Fruit fly (Drosophila melanogaster) whole organism, embryonic: ENCODE measurements around the gene bol.

ENCODE experiments used
- CG10431 ChIP-seq: fragments of 200-800 bp; sonication (Bioruptor generic); optimal IDR thresholded peaks from 3 replicates; lab custom pipeline; 2018; ENCODE audit warnings: missing biosample characterization, mild to moderate bottlenecking, missing genetic modification characterization
- CG10543 ChIP-seq: fragments of 200-800 bp; sonication (Bioruptor generic); optimal IDR thresholded peaks from 3 replicates; lab custom pipeline; 2017; ENCODE audit warnings: missing biosample characterization, mild to moderate bottlenecking, missing genetic modification characterization, moderate library complexity
- CG12236 ChIP-seq: fragments of 200-800 bp; sonication (Bioruptor generic); optimal IDR thresholded peaks from 2 replicates; lab custom pipeline; 2016; ENCODE audit warnings: missing biosample characterization, missing genetic modification characterization
- CG12769 ChIP-seq: fragments of 200-800 bp; sonication (Bioruptor generic); optimal IDR thresholded peaks from 2 replicates; lab custom pipeline; 2019; ENCODE audit warnings: missing biosample characterization, mild to moderate bottlenecking, missing genetic modification characterization, moderate library complexity
- CG14860 ChIP-seq: fragments of 200-800 bp; sonication (Bioruptor generic); IDR thresholded peaks from 3 replicates; pipeline ENCODE4 v1.3.6; 2022; ENCODE audit warnings: missing biosample characterization, missing genetic modification characterization; ENCODE audit not compliant: partially characterized antibody
- CG15514 ChIP-seq: fragments of 200-800 bp; sonication (Bioruptor generic); optimal IDR thresholded peaks from 3 replicates; lab custom pipeline; 2017; ENCODE audit warnings: missing biosample characterization, missing genetic modification characterization, mild to moderate bottlenecking, moderate library complexity, missing genetic modification reagents
- CG18262 ChIP-seq: fragments of 200-800 bp; optimal IDR thresholded peaks from 3 replicates; lab custom pipeline; 2019; ENCODE audit warnings: missing biosample characterization, mild to moderate bottlenecking, missing genetic modification characterization, moderate library complexity
- CG3163 ChIP-seq: fragments of 200-800 bp; sonication (Bioruptor generic); optimal IDR thresholded peaks from 3 replicates; lab custom pipeline; 2016; ENCODE audit warnings: missing biosample characterization, missing genetic modification characterization
- CG34376 ChIP-seq: fragments of 200-800 bp; sonication (Bioruptor generic); optimal IDR thresholded peaks from 2 replicates; lab custom pipeline; 2018; ENCODE audit warnings: missing biosample characterization, mild to moderate bottlenecking, missing genetic modification characterization
- CG4617 ChIP-seq: fragments of 200-800 bp; sonication (Bioruptor generic); optimal IDR thresholded peaks from 3 replicates; lab custom pipeline; 2016; ENCODE audit warnings: missing biosample characterization, missing genetic modification characterization, borderline replicate concordance
- CG6813 ChIP-seq: fragments of 200-800 bp; sonication (Bioruptor generic); optimal IDR thresholded peaks from 2 replicates; lab custom pipeline; 2017; ENCODE audit warnings: missing biosample characterization, missing genetic modification characterization, mild to moderate bottlenecking, moderate library complexity, missing genetic modification reagents
- CG6854 ChIP-seq: fragments of 200-800 bp; sonication (Bioruptor generic); optimal IDR thresholded peaks from 3 replicates; lab custom pipeline; 2017; ENCODE audit warnings: missing biosample characterization, mild to moderate bottlenecking, missing genetic modification characterization
- CG9932 ChIP-seq: fragments of 200-800 bp; sonication (Bioruptor generic); IDR thresholded peaks from 2 replicates; pipeline ENCODE4 v1.3.6; 2022; ENCODE audit warnings: missing biosample characterization, missing genetic modification characterization
- CrebB ChIP-seq: fragments of 200-800 bp; sonication (Bioruptor generic); optimal IDR thresholded peaks from 3 replicates; lab custom pipeline; 2018; ENCODE audit warnings: missing biosample characterization, mild to moderate bottlenecking, missing genetic modification characterization
- Deaf1 ChIP-seq: fragments of 200-800 bp; optimal IDR thresholded peaks from 3 replicates; lab custom pipeline; 2019; ENCODE audit warnings: missing biosample characterization, mild to moderate bottlenecking, missing genetic modification characterization, moderate library complexity
- Fer2 ChIP-seq: fragments of 200-800 bp; sonication (Bioruptor generic); optimal IDR thresholded peaks from 2 replicates; lab custom pipeline; 2018; ENCODE audit warnings: missing biosample characterization, mild to moderate bottlenecking, missing genetic modification characterization, moderate library complexity
- GATAe ChIP-seq: fragments of 200-800 bp; sonication (Bioruptor generic); conservative IDR thresholded peaks from 2 replicates; pipeline ENCODE4 v1.3.6; 2022; ENCODE audit warnings: missing biosample characterization, missing genetic modification characterization
- HHEX ChIP-seq: fragments of 200-800 bp; sonication (Bioruptor generic); optimal IDR thresholded peaks from 3 replicates; lab custom pipeline; 2017; ENCODE audit warnings: missing biosample characterization, mild to moderate bottlenecking, missing genetic modification characterization, missing genetic modification reagents
- Hey ChIP-seq: fragments of 200-800 bp; sonication (Bioruptor generic); optimal IDR thresholded peaks from 3 replicates; lab custom pipeline; 2018; ENCODE audit warnings: missing biosample characterization, mild to moderate bottlenecking, missing genetic modification characterization
- Hmr ChIP-seq: fragments of 200-800 bp; sonication (Bioruptor generic); optimal IDR thresholded peaks from 3 replicates; lab custom pipeline; 2017; ENCODE audit warnings: mild to moderate bottlenecking, missing biosample characterization, missing genetic modification reagents, missing genetic modification characterization
- Jarid2 ChIP-seq: fragments of 200-800 bp; sonication (Bioruptor generic); optimal IDR thresholded peaks from 3 replicates; lab custom pipeline; 2017; ENCODE audit warnings: mild to moderate bottlenecking, missing biosample characterization, missing genetic modification reagents, missing genetic modification characterization
- Kr ChIP-seq: fragments of 200-800 bp; sonication (Bioruptor generic); optimal IDR thresholded peaks from 2 replicates; lab custom pipeline; 2017; ENCODE audit warnings: missing biosample characterization, mild to moderate bottlenecking, missing genetic modification characterization
- Med ChIP-seq: fragments of 200-800 bp; sonication (Bioruptor generic); peaks from one replicate; lab custom pipeline; 2016; ENCODE audit warnings: missing biosample characterization, missing genetic modification characterization, mild to moderate bottlenecking, inconsistent platforms, moderate library complexity
- Pdp1 ChIP-seq, 2 experiments: fragments of 200-800 bp; sonication (Bioruptor generic); optimal IDR thresholded peaks; 3 replicates each; lab custom pipeline; 2016; ENCODE audit warnings: missing biosample characterization in 2 of 2, missing genetic modification characterization in 2 of 2, mild to moderate bottlenecking in 1 of 2, moderate library complexity in 1 of 2
- Xrp1 ChIP-seq: fragments of 200-800 bp; sonication (Bioruptor generic); IDR thresholded peaks from 2 replicates; pipeline ENCODE4 v1.3.6; 2022; ENCODE audit warnings: missing biosample characterization, missing genetic modification characterization
- al ChIP-seq: fragments of 200-800 bp; sonication (Bioruptor generic); IDR thresholded peaks from 2 replicates; pipeline ENCODE4 v1.3.6; 2022; ENCODE audit warnings: missing biosample characterization, missing genetic modification characterization
- ap ChIP-seq: fragments of 200-800 bp; sonication (Bioruptor generic); IDR thresholded peaks from 2 replicates; pipeline ENCODE4 v1.3.6; 2022; ENCODE audit warnings: missing biosample characterization, missing genetic modification characterization
- ara ChIP-seq: fragments of 200-800 bp; sonication (Bioruptor generic); IDR thresholded peaks from 2 replicates; pipeline ENCODE4 v1.3.6; 2022; ENCODE audit warnings: missing biosample characterization, missing genetic modification characterization
- bsh ChIP-seq, 2 experiments: fragments of 200-800 bp; sonication (Bioruptor generic); optimal IDR thresholded peaks; 2 replicates each; lab custom pipeline; 2017 to 2018; ENCODE audit warnings: mild to moderate bottlenecking in 2 of 2, missing biosample characterization in 2 of 2, missing genetic modification characterization in 2 of 2, moderate library complexity in 1 of 2
- cg ChIP-seq: fragments of 200-800 bp; sonication (Bioruptor generic); optimal IDR thresholded peaks from 3 replicates; lab custom pipeline; 2019; ENCODE audit warnings: missing biosample characterization, mild to moderate bottlenecking, missing genetic modification characterization, moderate library complexity
- chinmo ChIP-seq: fragments of 200-800 bp; sonication (Bioruptor generic); IDR thresholded peaks from 4 replicates; pipeline ENCODE4 v1.3.6; 2022; ENCODE audit warnings: missing biosample characterization, missing genetic modification characterization; ENCODE audit not compliant: partially characterized antibody
- esg ChIP-seq: fragments of 200-800 bp; sonication (Bioruptor generic); conservative IDR thresholded peaks from 2 replicates; pipeline ENCODE4 v1.3.6; 2022; ENCODE audit warnings: missing biosample characterization, missing genetic modification characterization
- eve ChIP-seq, 2 experiments: fragments of >200 bp; optimal IDR thresholded peaks; 2 replicates each; lab custom pipeline; 2017; ENCODE audit warnings: missing biosample characterization in 2 of 2, missing genetic modification characterization in 2 of 2
- exex ChIP-seq: fragments of 200-800 bp; sonication (Bioruptor generic); optimal IDR thresholded peaks from 4 replicates; lab custom pipeline; 2018; ENCODE audit warnings: missing biosample characterization, mild to moderate bottlenecking, missing genetic modification characterization, moderate library complexity
- gem ChIP-seq: fragments of 200-800 bp; sonication (Bioruptor generic); optimal IDR thresholded peaks from 2 replicates; lab custom pipeline; 2019; ENCODE audit warnings: missing biosample characterization, mild to moderate bottlenecking, missing genetic modification characterization, moderate library complexity
- grn ChIP-seq: fragments of 200-800 bp; sonication (Bioruptor generic); optimal IDR thresholded peaks from 3 replicates; lab custom pipeline; 2017; ENCODE audit warnings: missing biosample characterization, missing genetic modification characterization
- ham ChIP-seq: fragments of 200-800 bp; sonication (Bioruptor generic); IDR thresholded peaks from 2 replicates; pipeline ENCODE4 v1.3.6; 2022; ENCODE audit warnings: missing biosample characterization, missing genetic modification characterization
- kah ChIP-seq: fragments of 200-800 bp; sonication (Bioruptor generic); optimal IDR thresholded peaks from 2 replicates; lab custom pipeline; 2018; ENCODE audit warnings: missing biosample characterization, mild to moderate bottlenecking, missing genetic modification characterization
- lab ChIP-seq: fragments of 200-800 bp; sonication (Bioruptor generic); optimal IDR thresholded peaks from 3 replicates; lab custom pipeline; 2017; ENCODE audit warnings: missing biosample characterization, missing genetic modification characterization, mild to moderate bottlenecking, moderate library complexity, missing genetic modification reagents
- lbe ChIP-seq: fragments of 200-800 bp; sonication (Bioruptor generic); optimal IDR thresholded peaks from 2 replicates; lab custom pipeline; 2016; ENCODE audit warnings: missing biosample characterization, mild to moderate bottlenecking, missing genetic modification characterization
- lilli ChIP-seq: fragments of 200-800 bp; sonication (Bioruptor generic); optimal IDR thresholded peaks from 3 replicates; lab custom pipeline; 2016; ENCODE audit warnings: missing biosample characterization, missing genetic modification characterization
- nau ChIP-seq: fragments of 200-800 bp; sonication (Bioruptor generic); optimal IDR thresholded peaks from 3 replicates; lab custom pipeline; 2017; ENCODE audit warnings: missing biosample characterization, mild to moderate bottlenecking, missing genetic modification characterization, missing genetic modification reagents
- sens ChIP-seq: fragments of 200-800 bp; sonication (Bioruptor generic); peaks from one replicate; lab custom pipeline; 2016; ENCODE audit warnings: missing biosample characterization, missing genetic modification characterization
- so ChIP-seq: fragments of 200-800 bp; sonication (Bioruptor generic); IDR thresholded peaks from 3 replicates; pipeline ENCODE4 v1.3.6; 2022; ENCODE audit warnings: missing biosample characterization, missing genetic modification characterization
- sqz ChIP-seq: fragments of 200-800 bp; sonication (Bioruptor generic); optimal IDR thresholded peaks from 3 replicates; lab custom pipeline; 2018; ENCODE audit warnings: missing biosample characterization, mild to moderate bottlenecking, missing genetic modification characterization
- sug ChIP-seq: fragments of 200-800 bp; optimal IDR thresholded peaks from 2 replicates; lab custom pipeline; 2019; ENCODE audit warnings: missing biosample characterization, mild to moderate bottlenecking, missing genetic modification characterization, moderate library complexity
- twi ChIP-seq: fragments of 200-800 bp; optimal IDR thresholded peaks from 2 replicates; lab custom pipeline; 2019; ENCODE audit warnings: missing biosample characterization, mild to moderate bottlenecking, missing genetic modification characterization, moderate library complexity
- yki ChIP-seq: fragments of >200 bp; optimal IDR thresholded peaks from 3 replicates; lab custom pipeline; 2018

bol gene

DNA sequence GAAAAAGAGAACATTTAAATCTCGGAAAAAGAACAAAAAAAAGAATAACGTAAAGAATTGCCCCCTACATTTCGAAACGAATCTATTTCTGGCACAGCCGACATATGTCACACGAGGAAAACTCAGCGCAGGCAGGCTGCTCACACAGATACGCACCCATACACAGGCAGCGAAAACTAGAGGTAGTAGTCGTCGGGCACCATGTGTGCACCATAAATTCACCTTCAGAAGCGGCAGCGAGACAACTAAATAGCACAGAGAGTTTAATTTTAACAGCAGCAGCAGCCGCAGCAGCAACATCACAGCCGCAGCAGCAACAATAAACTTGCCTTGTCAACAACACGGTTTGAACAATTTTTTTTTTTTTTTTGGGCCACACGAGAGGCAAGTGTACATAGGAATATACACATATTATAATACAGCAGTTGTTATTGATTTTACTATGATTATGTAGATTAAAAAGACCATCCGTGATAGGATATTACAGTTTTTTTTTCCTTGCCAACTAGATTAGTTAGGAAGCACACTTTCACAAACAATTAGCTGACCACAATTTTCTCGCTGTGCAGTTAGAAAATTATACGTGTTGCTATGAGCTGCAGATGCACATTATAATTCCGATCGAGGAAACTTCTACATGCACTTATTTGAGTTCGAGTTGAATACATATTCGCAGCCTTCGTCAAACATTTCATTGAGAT is 20.5 kb downstream of the bol start:
- TF ChIP-seq HHEX (GFP tag; lab: Kevin White, UChicago), result no peak
- no peak for TF ChIP-seq CG14860
- peak in 1 of 2 experiments; percentile 6 for TF ChIP-seq bsh (GFP tag; optimal IDR thresholded peaks at IDR 0.05; lab: Kevin White, UChicago)
- no peak for TF ChIP-seq ap
- peak; percentile 46 for TF ChIP-seq Med
- TF ChIP-seq CG12236 (GFP tag; lab: Kevin White, UChicago), result no peak
- peak; percentile 14 for TF ChIP-seq gem (tag; lab: Kevin White, UChicago)
- TF ChIP-seq lbe (GFP tag; lab: Kevin White, UChicago), result no peak
- peak; percentile 33 for TF ChIP-seq CG12769 (tag; lab: Kevin White, UChicago)
- peak; percentile 6 for TF ChIP-seq sqz
- 0 out of 4 replicates have a peak, but pooled peaks have one; percentile 63 for TF ChIP-seq chinmo (GFP tag; lab: Robert Waterston, UW)
- TF ChIP-seq Deaf1 (tag; lab: Kevin White, UChicago), result no peak
- no peak for TF ChIP-seq so
- peak; percentile 6 for TF ChIP-seq CG18262 (tag; lab: Kevin White, UChicago)
- TF ChIP-seq nau (GFP tag; lab: Kevin White, UChicago), result peak; percentile 86
- peak; percentile 77 for TF ChIP-seq sens (GFP tag; lab: Kevin White, UChicago)
- TF ChIP-seq CG10431 (GFP tag; lab: Kevin White, UChicago), result no peak
- no peak for TF ChIP-seq CG6813
- TF ChIP-seq cg (GFP tag; lab: Kevin White, UChicago), result peak; percentile 53
- peak; percentile 33; the same call in 1 of the 2 replicates for TF ChIP-seq ara (GFP tag; lab: Robert Waterston, UW)
- TF ChIP-seq eve (GFP tag; optimal IDR thresholded peaks at IDR 0.05; lab: Kevin White, UChicago), result no peak
- TF ChIP-seq twi (tag; lab: Kevin White, UChicago), result peak; percentile 99
- TF ChIP-seq CG3163, result no peak
- TF ChIP-seq Xrp1 (GFP tag; lab: Robert Waterston, UW), result 0 out of 2 replicates have a peak, but pooled peaks have one; percentile 17

dm6 chr3L:9096648-9097047 is 37.6 kb downstream of the bol start, which contains the start of gene CG13315:
TSS of gene CG13315 (plus strand) at chr3L:9096877.
- TF ChIP-seq Hey (tag; lab: Kevin White, UChicago) (peak; percentile 16), kah (GFP tag; lab: Kevin White, UChicago) (no peak), esg (no peak), Kr (GFP tag; lab: Kevin White, UChicago) (no peak), Pdp1 (GFP tag; optimal IDR thresholded peaks at IDR 0.05; lab: Kevin White, UChicago) (peak in 1 of 2 experiments; percentile 1), CG6854 (no peak), CG34376 (GFP tag; lab: Kevin White, UChicago) (peak; percentile 77), ham (GFP tag; lab: Robert Waterston, UW) (no peak), CrebB (tag; lab: Kevin White, UChicago) (peak; percentile 9), grn (GFP tag; lab: Kevin White, UChicago) (peak; percentile 43), sug (tag; lab: Kevin White, UChicago) (peak; percentile 70), Jarid2 (GFP tag; lab: Kevin White, UChicago) (peak; percentile 35), yki (no peak), Fer2 (tag; lab: Kevin White, UChicago) (no peak), GATAe (peak; percentile 66), Deaf1 (tag; lab: Kevin White, UChicago) (peak; percentile 35), al (GFP tag; lab: Robert Waterston, UW) (0 out of 2 replicates have a peak, but pooled peaks have one; percentile 21), lab (peak; percentile 37), CG15514 (GFP tag; lab: Kevin White, UChicago) (peak; percentile 0), Hmr (GFP tag; lab: Kevin White, UChicago) (peak; percentile 13), chinmo (GFP tag; lab: Robert Waterston, UW) (0 out of 4 replicates have a peak, but pooled peaks have one; percentile 44), CG10543 (peak; percentile 69), CG4617 (GFP tag; lab: Kevin White, UChicago) (no peak), exex (tag; lab: Kevin White, UChicago) (peak; percentile 54), lilli (GFP tag; lab: Kevin White, UChicago) (peak; percentile 27), CG9932 (0 out of 2 replicates have a peak, but pooled peaks have one; percentile 22)
